Worm (Caenorhabditis elegans) whole organism, late embryonic: Measurements from ENCODE around the gene Y44A6C.1.
A peak's percentile ranks its signal among the peaks of the same experiment; 100 is the strongest.

Experiments
- F13H6.1 ChIP-seq: sonication (generic microtip); optimal IDR thresholded peaks from 2 replicates; lab custom pipeline; 2016; ENCODE audit warnings: missing genetic modification characterization, missing compliant biosample characterization
- K09A11.1 ChIP-seq: sonication (generic microtip); optimal IDR thresholded peaks from 2 replicates; lab custom pipeline; 2017; ENCODE audit warnings: antibody characterized with exemption, mild to moderate bottlenecking, missing genetic modification characterization, missing compliant biosample characterization; ENCODE audit not compliant: insufficient read depth
- T23F11.4 ChIP-seq: fragments of 200-800 bp; sonication (Bioruptor generic); optimal IDR thresholded peaks from 2 replicates; lab custom pipeline; 2018; ENCODE audit warnings: mild to moderate bottlenecking, missing genetic modification characterization, missing compliant biosample characterization
- ama-1 ChIP-seq: fragments of 150-350 bp; optimal IDR thresholded peaks from 2 replicates; lab custom pipeline; 2014
- ceh-18 ChIP-seq: sonication (generic microtip); optimal IDR thresholded peaks from 2 replicates; lab custom pipeline; 2016; ENCODE audit warnings: missing genetic modification characterization, missing compliant biosample characterization
- ceh-19 ChIP-seq: fragments of 200-800 bp; sonication (Bioruptor generic); optimal IDR thresholded peaks from 2 replicates; lab custom pipeline; 2018; ENCODE audit warnings: mild to moderate bottlenecking, missing genetic modification characterization, missing compliant biosample characterization
- ceh-2 ChIP-seq: sonication (generic microtip); optimal IDR thresholded peaks from 2 replicates; lab custom pipeline; 2016; ENCODE audit warnings: missing genotype, missing genetic modification characterization, missing compliant biosample characterization
- ceh-22 ChIP-seq: sonication (generic microtip); optimal IDR thresholded peaks from 2 replicates; lab custom pipeline; 2017; ENCODE audit warnings: missing biosample characterization, missing genetic modification characterization
- ceh-24 ChIP-seq: sonication (generic microtip); optimal IDR thresholded peaks from 2 replicates; lab custom pipeline; 2016; ENCODE audit warnings: mild to moderate bottlenecking, missing genetic modification characterization, missing compliant biosample characterization
- ceh-30 ChIP-seq: fragments of 150-350 bp; optimal IDR thresholded peaks from 2 replicates; lab custom pipeline; 2014; ENCODE audit warnings: missing biosample characterization, missing genetic modification characterization
- ceh-31 ChIP-seq: sonication (generic microtip); optimal IDR thresholded peaks from 2 replicates; lab custom pipeline; 2016; ENCODE audit warnings: missing genetic modification characterization, missing compliant biosample characterization
- ceh-34 ChIP-seq: sonication (generic microtip); optimal IDR thresholded peaks from 2 replicates; lab custom pipeline; 2016; ENCODE audit warnings: mild to moderate bottlenecking, missing genetic modification characterization, missing compliant biosample characterization
- ceh-45 ChIP-seq: fragments of 200-800 bp; sonication (Bioruptor generic); IDR thresholded peaks from 2 replicates; pipeline ENCODE4 v1.3.6; 2022; ENCODE audit warnings: missing genetic modification reagents, missing genetic modification characterization, missing compliant biosample characterization
- ceh-48 ChIP-seq: sonication (generic microtip); optimal IDR thresholded peaks from 2 replicates; lab custom pipeline; 2016; ENCODE audit warnings: missing genetic modification characterization, inconsistent platforms, missing compliant biosample characterization
- ceh-9 ChIP-seq: sonication (generic microtip); optimal IDR thresholded peaks from 2 replicates; lab custom pipeline; 2016; ENCODE audit warnings: mild to moderate bottlenecking, missing genetic modification characterization, inconsistent platforms, missing compliant biosample characterization
- che-1 ChIP-seq: sonication (generic microtip); optimal IDR thresholded peaks from 2 replicates; lab custom pipeline; 2016; ENCODE audit warnings: mild to moderate bottlenecking, missing genetic modification characterization, missing compliant biosample characterization
- dmd-4 ChIP-seq: sonication (generic microtip); optimal IDR thresholded peaks from 2 replicates; lab custom pipeline; 2016; ENCODE audit warnings: borderline replicate concordance, missing genetic modification characterization, missing compliant biosample characterization
- elt-4 ChIP-seq: sonication (generic microtip); optimal IDR thresholded peaks from 2 replicates; lab custom pipeline; 2016; ENCODE audit warnings: missing genetic modification characterization, missing compliant biosample characterization
- ets-4 ChIP-seq: sonication (generic microtip); optimal IDR thresholded peaks from 2 replicates; lab custom pipeline; 2016; ENCODE audit warnings: missing genetic modification characterization, missing compliant biosample characterization
- fax-1 ChIP-seq: sonication (generic microtip); optimal IDR thresholded peaks from 2 replicates; lab custom pipeline; 2016; ENCODE audit warnings: missing genotype, missing genetic modification characterization, missing compliant biosample characterization
- fkh-10 ChIP-seq: fragments of 150-350 bp; optimal IDR thresholded peaks from 2 replicates; lab custom pipeline; 2014; ENCODE audit warnings: missing biosample characterization, missing genetic modification reagents, missing genetic modification characterization
- fkh-6 ChIP-seq: sonication (generic microtip); optimal IDR thresholded peaks from 2 replicates; lab custom pipeline; 2016; ENCODE audit warnings: missing genetic modification characterization, missing compliant biosample characterization
- gmeb-2 ChIP-seq: sonication (generic microtip); optimal IDR thresholded peaks from 2 replicates; lab custom pipeline; 2016; ENCODE audit warnings: missing genetic modification characterization, inconsistent platforms, missing compliant biosample characterization
- hlh-13 ChIP-seq: fragments of 200-800 bp; sonication (Bioruptor generic); optimal IDR thresholded peaks from 2 replicates; lab custom pipeline; 2018; ENCODE audit warnings: mild to moderate bottlenecking, missing genetic modification characterization, missing compliant biosample characterization
- hlh-15 ChIP-seq: sonication (generic microtip); optimal IDR thresholded peaks from 2 replicates; lab custom pipeline; 2016; ENCODE audit warnings: missing genetic modification characterization, missing compliant biosample characterization
- hlh-30 ChIP-seq: sonication (generic microtip); optimal IDR thresholded peaks from 2 replicates; lab custom pipeline; 2017; ENCODE audit warnings: antibody characterized with exemption, missing genetic modification characterization, missing compliant biosample characterization; ENCODE audit not compliant: insufficient read depth
- hlh-6 ChIP-seq: sonication (generic microtip); optimal IDR thresholded peaks from 2 replicates; lab custom pipeline; 2016; ENCODE audit warnings: missing genotype, missing genetic modification characterization, missing compliant biosample characterization
- madf-2 ChIP-seq: sonication (generic microtip); optimal IDR thresholded peaks from 2 replicates; lab custom pipeline; 2017; ENCODE audit warnings: missing genetic modification characterization, missing compliant biosample characterization
- nfya-1 ChIP-seq: sonication (generic microtip); optimal IDR thresholded peaks from 2 replicates; lab custom pipeline; 2017; ENCODE audit warnings: missing genetic modification characterization, mild to moderate bottlenecking, missing compliant biosample characterization, antibody characterized with exemption, moderate library complexity
- nhr-11 ChIP-seq: fragments of 150-350 bp; optimal IDR thresholded peaks from 2 replicates; lab custom pipeline; 2014; ENCODE audit warnings: missing biosample characterization, missing genetic modification characterization
- nhr-232 ChIP-seq: sonication (generic microtip); optimal IDR thresholded peaks from 2 replicates; lab custom pipeline; 2016; ENCODE audit warnings: missing genetic modification characterization, missing compliant biosample characterization
- odd-2 ChIP-seq: sonication (generic microtip); optimal IDR thresholded peaks from 2 replicates; lab custom pipeline; 2017; ENCODE audit warnings: antibody characterized with exemption, mild to moderate bottlenecking, missing genetic modification characterization, missing compliant biosample characterization
- pax-1 ChIP-seq: fragments of 150-350 bp; optimal IDR thresholded peaks from 2 replicates; lab custom pipeline; 2014; ENCODE audit warnings: missing biosample characterization, missing genetic modification characterization
- ref-2 ChIP-seq: sonication (generic microtip); optimal IDR thresholded peaks from 2 replicates; lab custom pipeline; 2016; ENCODE audit warnings: missing genetic modification characterization, missing compliant biosample characterization
- sox-2 ChIP-seq: fragments of 200-800 bp; sonication (Bioruptor generic); IDR thresholded peaks from 2 replicates; pipeline ENCODE4 v1.3.6; 2022; ENCODE audit warnings: missing genetic modification reagents, missing genetic modification characterization, missing compliant biosample characterization
- tbx-7 ChIP-seq: sonication (generic microtip); optimal IDR thresholded peaks from 2 replicates; lab custom pipeline; 2016; ENCODE audit warnings: missing genotype, missing genetic modification characterization, missing compliant biosample characterization
- ttx-3 ChIP-seq: sonication (generic microtip); optimal IDR thresholded peaks from 2 replicates; lab custom pipeline; 2016; ENCODE audit warnings: missing genetic modification reagents, missing genetic modification characterization, missing compliant biosample characterization
- unc-42 ChIP-seq: sonication (generic microtip); optimal IDR thresholded peaks from 2 replicates; lab custom pipeline; 2016; ENCODE audit warnings: missing genotype, missing genetic modification characterization, missing compliant biosample characterization
- unc-55 ChIP-seq: sonication (generic microtip); optimal IDR thresholded peaks from 2 replicates; lab custom pipeline; 2017; ENCODE audit warnings: missing biosample characterization, missing genetic modification reagents, missing genetic modification characterization
- zip-5 ChIP-seq: sonication (generic microtip); optimal IDR thresholded peaks from 2 replicates; lab custom pipeline; 2016; ENCODE audit warnings: missing genetic modification characterization, missing compliant biosample characterization
- ztf-16 ChIP-seq: sonication (generic microtip); optimal IDR thresholded peaks from 2 replicates; lab custom pipeline; 2017; ENCODE audit warnings: missing genetic modification characterization, missing compliant biosample characterization

The Y44A6C.1 gene

DNA sequence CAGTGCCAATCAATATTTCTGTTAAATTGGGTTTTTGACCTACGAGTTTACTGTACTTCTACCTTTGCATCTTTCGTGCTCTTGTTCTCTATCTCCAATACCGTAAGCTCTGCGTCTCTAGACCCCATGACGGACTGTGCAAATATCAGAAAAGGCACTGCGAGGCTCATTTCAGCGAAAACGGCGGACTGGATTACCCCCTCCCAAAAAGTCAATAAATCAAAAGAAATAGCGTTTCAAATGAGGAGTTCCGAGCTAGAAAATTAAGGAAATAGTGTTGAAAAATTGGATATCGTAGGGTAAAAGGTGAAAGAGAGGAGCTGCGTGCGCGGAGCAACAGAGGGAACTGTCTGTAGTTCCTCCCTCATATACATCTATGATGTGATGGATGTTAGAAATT, 48.0 kb downstream of the Y44A6C.1 start (continued):
- TF ChIP-seq hlh-13 (GFP tag; lab: Kevin White, UChicago): no peak
- TF ChIP-seq ttx-3 (tag; lab: Kevin White, UChicago): no peak
- TF ChIP-seq elt-4 (tag; lab: Kevin White, UChicago): no peak
- TF ChIP-seq ceh-34 (tag; lab: Kevin White, UChicago): peak; percentile 24
- TF ChIP-seq ztf-16: no peak
- TF ChIP-seq hlh-6 (tag; lab: Kevin White, UChicago): no peak
- TF ChIP-seq fax-1 (tag; lab: Kevin White, UChicago): no peak
- no peak for TF ChIP-seq odd-2 (tag; lab: Kevin White, UChicago)
- TF ChIP-seq nhr-11: no peak
- no peak for TF ChIP-seq fkh-10 (GFP tag; lab: Kevin White, UChicago)
- TF ChIP-seq ceh-48 (tag; lab: Kevin White, UChicago): no peak
- no peak for TF ChIP-seq ceh-30
- TF ChIP-seq ama-1 (lab: Kevin White, UChicago): no peak
- TF ChIP-seq ceh-18 (tag; lab: Kevin White, UChicago): peak; percentile 11
- no peak for TF ChIP-seq gmeb-2 (tag; lab: Kevin White, UChicago)
- no peak for TF ChIP-seq zip-5
- TF ChIP-seq ceh-2 (tag; lab: Kevin White, UChicago): no peak
- peak; percentile 34 for TF ChIP-seq nfya-1 (tag; lab: Kevin White, UChicago)
- TF ChIP-seq K09A11.1 (tag; lab: Kevin White, UChicago): no peak
- no peak for TF ChIP-seq madf-2 (tag; lab: Kevin White, UChicago)
- TF ChIP-seq T23F11.4 (GFP tag; lab: Kevin White, UChicago): no peak
- no peak for TF ChIP-seq ceh-9 (tag; lab: Kevin White, UChicago)
- no peak for TF ChIP-seq ceh-19 (GFP tag; lab: Kevin White, UChicago)
- no peak for TF ChIP-seq ceh-24
- no peak for TF ChIP-seq F13H6.1 (tag; lab: Kevin White, UChicago)
- no peak for TF ChIP-seq nhr-232 (tag; lab: Kevin White, UChicago)
- TF ChIP-seq dmd-4: no peak
- no peak for TF ChIP-seq tbx-7 (tag; lab: Kevin White, UChicago)
- TF ChIP-seq ref-2 (tag; lab: Kevin White, UChicago): no peak
- TF ChIP-seq hlh-30 (tag; lab: Kevin White, UChicago): peak; percentile 3
- TF ChIP-seq sox-2 (GFP tag; lab: Robert Waterston, UW): no peak
- TF ChIP-seq ceh-31: no peak
- TF ChIP-seq unc-55 (GFP tag; lab: Kevin White, UChicago): no peak
- TF ChIP-seq hlh-15 (tag; lab: Kevin White, UChicago): no peak
- no peak for TF ChIP-seq ceh-22

DNA sequence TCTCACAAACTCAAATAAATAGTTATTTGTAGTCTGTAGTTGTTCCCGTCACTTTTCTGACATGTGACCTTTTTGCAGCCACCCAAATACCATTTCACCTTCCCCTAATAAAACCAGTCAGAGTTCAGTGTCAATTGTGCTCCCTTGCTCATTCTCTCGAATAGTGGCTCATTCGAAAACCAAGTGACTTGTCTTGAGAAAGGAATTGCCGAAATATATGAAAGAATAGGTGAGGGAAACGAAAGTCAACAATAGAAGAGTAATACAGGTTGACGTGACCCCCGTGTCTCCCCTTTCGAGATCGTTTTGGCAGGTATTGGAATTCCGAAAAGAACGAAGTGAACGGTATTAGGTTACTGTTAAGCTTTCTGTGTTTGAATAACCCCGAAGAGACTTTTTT, 49.5 kb downstream of the Y44A6C.1 start:
- TF ChIP-seq tbx-7 (tag; lab: Kevin White, UChicago): no peak
- TF ChIP-seq ceh-2 (tag; lab: Kevin White, UChicago): peak; percentile 11
- no peak for TF ChIP-seq nfya-1 (tag; lab: Kevin White, UChicago)
- TF ChIP-seq unc-42 (tag; lab: Kevin White, UChicago): no peak
- no peak for TF ChIP-seq fkh-6 (tag; lab: Kevin White, UChicago)
- TF ChIP-seq ets-4 (tag; lab: Kevin White, UChicago): no peak
- TF ChIP-seq ceh-48 (tag; lab: Kevin White, UChicago): no peak
- no peak for TF ChIP-seq che-1 (tag; lab: Kevin White, UChicago)
- TF ChIP-seq K09A11.1 (tag; lab: Kevin White, UChicago): no peak
- TF ChIP-seq ceh-45 (GFP tag; lab: Robert Waterston, UW): no peak
- peak; percentile 64 for TF ChIP-seq ceh-34 (tag; lab: Kevin White, UChicago)
- no peak for TF ChIP-seq pax-1
